Worm (Caenorhabditis elegans): ENCODE results near the gene slc-17.7.

ce11 chrV:9249932-9250331 is 16.4 kb downstream of the slc-17.7 start, which contains the start of gene ptd-2:
- no peak for TF ChIP-seq mdl-1 (tag; optimal IDR thresholded peaks at IDR 0.05)
- no peak for TF ChIP-seq unc-62 (GFP tag; optimal IDR thresholded peaks at IDR 0.05)
- TF ChIP-seq ceh-82 (tag; optimal IDR thresholded peaks at IDR 0.05): no peak
